Worm (Caenorhabditis elegans) whole organism, early embryonic: ENCODE results near the gene serp-1.2.

ENCODE experiments used
- ama-1 ChIP-seq: fragments of 150-350 bp; optimal IDR thresholded peaks from 2 replicates; lab custom pipeline; 2014
- flt-1 ChIP-seq: fragments of 200-800 bp; sonication (Bioruptor generic); IDR thresholded peaks from 2 replicates; pipeline ENCODE4 v1.3.6; 2022; ENCODE audit warnings: missing genetic modification characterization, missing compliant biosample characterization
- tbx-11 ChIP-seq: fragments of 200-800 bp; sonication (Bioruptor generic); IDR thresholded peaks from 2 replicates; pipeline ENCODE4 v1.3.6; 2022; ENCODE audit warnings: missing genetic modification characterization, missing compliant biosample characterization

DNA sequence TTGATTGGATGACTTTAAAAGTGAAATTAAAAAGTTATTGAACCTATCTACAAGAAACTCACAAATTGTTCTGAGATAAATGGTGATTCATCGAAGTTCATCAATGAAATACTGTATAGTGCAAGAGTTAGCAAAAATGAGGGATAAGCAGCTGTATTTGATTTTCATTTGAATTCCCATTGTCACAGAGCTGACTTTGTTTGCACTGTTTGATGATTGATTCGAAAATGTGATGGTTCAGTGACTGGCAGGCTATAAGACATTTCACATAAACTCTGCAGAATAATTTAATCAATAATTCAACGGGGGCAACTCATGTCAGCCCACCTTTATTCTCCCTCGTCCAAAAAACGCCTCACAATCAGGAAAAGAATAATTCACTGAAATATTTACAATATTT is 18.1 kb downstream of the serp-1.2 start, which contains the start of gene T09A12.8:
- no peak for TF ChIP-seq tbx-11 (GFP tag; lab: Robert Waterston, UW)
- TF ChIP-seq flt-1 (GFP tag; lab: Robert Waterston, UW): no peak
- no peak for TF ChIP-seq ama-1
